Worm (Caenorhabditis elegans): ENCODE results near the gene dhs-22.
A peak's percentile ranks its signal among the peaks of the same experiment; 100 is the strongest.

Gene dhs-22

DNA sequence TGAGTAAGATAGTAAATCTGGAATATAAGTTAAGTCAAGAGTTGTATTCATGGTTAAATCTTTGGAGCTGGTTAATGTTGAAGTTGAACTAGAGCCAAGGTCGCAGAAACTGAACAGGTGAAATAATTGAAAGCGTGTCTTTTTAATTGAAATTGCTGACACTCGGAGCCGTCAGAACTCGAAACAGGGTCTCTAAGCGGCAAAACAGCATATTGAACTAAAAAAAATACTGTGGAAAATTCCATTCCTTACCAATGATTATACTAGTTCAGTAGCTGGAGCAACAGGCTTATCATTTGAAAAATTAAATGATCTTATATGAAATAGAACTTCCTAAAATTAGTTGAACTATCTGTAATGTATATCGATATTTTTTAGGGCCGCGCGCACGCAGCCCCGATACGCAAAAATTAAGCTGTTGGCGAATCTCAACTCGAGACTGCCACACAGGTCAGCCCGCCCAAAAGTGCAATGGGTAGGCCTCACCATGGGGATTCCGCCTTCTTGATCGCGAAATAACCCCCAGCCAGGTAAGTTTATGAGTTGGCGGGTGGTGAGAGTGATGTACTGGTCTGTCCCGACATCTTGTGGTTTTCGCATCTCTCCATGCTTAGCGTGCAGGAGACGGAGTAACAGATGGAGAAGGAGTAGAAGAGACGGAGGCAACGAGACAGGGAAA, 47.1 kb upstream of the dhs-22 start, which contains the start of gene srz-97 (continued):
- TF ChIP-seq tra-1 (GFP tag; IDR thresholded peaks at IDR 0.05) (peak; percentile 40), daf-19 (GFP tag; conservative IDR thresholded peaks at IDR 0.05) (0 out of 2 replicates have a peak, but pooled peaks have one; percentile 29), ZK337.2 (GFP tag; IDR thresholded peaks at IDR 0.05) (0 out of 2 replicates have a peak, but pooled peaks have one; percentile 17), ZK546.5 (tag; optimal IDR thresholded peaks at IDR 0.05) (no peak), nhr-102 (tag; optimal IDR thresholded peaks at IDR 0.05) (peak; percentile 80), nhr-42 (GFP tag; IDR thresholded peaks at IDR 0.05) (peak; percentile 63; the same call in 1 of the 2 replicates), T20F7.1 (GFP tag; optimal IDR thresholded peaks at IDR 0.05) (no peak), snpc-4 (tag; optimal IDR thresholded peaks at IDR 0.05) (peak; percentile 85), aly-2 (tag; optimal IDR thresholded peaks at IDR 0.05) (no peak), fos-1 (tag; optimal IDR thresholded peaks at IDR 0.05) (no peak), ceh-44 (GFP tag; IDR thresholded peaks at IDR 0.05) (0 out of 2 replicates have a peak, but pooled peaks have one; percentile 58), F10B5.3 (tag; optimal IDR thresholded peaks at IDR 0.05) (peak; percentile 37), lin-15B (tag; optimal IDR thresholded peaks at IDR 0.05) (no peak), unc-62 (GFP tag; optimal IDR thresholded peaks at IDR 0.05 in 1 of 2) (peak in 1 of 2 experiments; percentile 24), unc-62 (tag; optimal IDR thresholded peaks at IDR 0.05) (no peak), hlh-30 (tag; optimal IDR thresholded peaks at IDR 0.05; ENCODE audit: insufficient read depth) (peak; percentile 25), mxl-3 (GFP tag; optimal IDR thresholded peaks at IDR 0.05) (peak; percentile 7), nhr-48 (tag; optimal IDR thresholded peaks at IDR 0.05) (peak; percentile 56), D1046.2 (GFP tag; IDR thresholded peaks at IDR 0.05) (no peak), nhr-25 (tag; optimal IDR thresholded peaks at IDR 0.05; ENCODE audit: borderline replicate concordance, insufficient read depth) (peak; percentile 21), dve-1 (tag; optimal IDR thresholded peaks at IDR 0.05; ENCODE audit: insufficient read depth) (peak; percentile 40), cey-2 (tag; optimal IDR thresholded peaks at IDR 0.05; ENCODE audit: borderline replicate concordance, insufficient read depth) (no peak)

DNA sequence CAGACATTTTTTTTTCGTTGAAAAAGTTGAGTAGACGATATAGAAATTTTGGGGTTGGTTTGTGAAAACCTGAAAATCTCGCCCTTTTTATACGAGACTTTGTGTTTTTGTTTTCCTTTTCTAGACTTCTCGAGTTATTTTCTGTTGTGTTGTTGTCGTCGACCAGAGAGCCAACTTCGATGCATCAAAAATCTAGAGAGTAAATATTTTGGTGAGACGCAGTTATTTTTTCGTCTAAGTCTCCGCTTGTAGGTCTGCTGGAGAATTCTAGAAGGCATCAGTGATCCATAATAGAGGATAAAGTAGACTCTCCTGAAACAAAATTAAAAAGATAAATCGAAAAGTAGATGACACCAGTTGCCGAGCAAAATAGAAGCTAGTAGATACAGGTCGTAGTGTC, 43.1 kb upstream of the dhs-22 start, which contains the start of gene F08H9.4:
Gene F08H9.4, minus strand, starts transcription at position 61 of the 400 bp plus-strand sequence.
- TF ChIP-seq daf-16 (GFP tag; optimal IDR thresholded peaks at IDR 0.05), result peak in 1 of 2 experiments; percentile 95
- TF ChIP-seq daf-16 (tag; optimal IDR thresholded peaks at IDR 0.05), result no peak
- TF ChIP-seq zip-11 (GFP tag; IDR thresholded peaks at IDR 0.05), result no peak

DNA sequence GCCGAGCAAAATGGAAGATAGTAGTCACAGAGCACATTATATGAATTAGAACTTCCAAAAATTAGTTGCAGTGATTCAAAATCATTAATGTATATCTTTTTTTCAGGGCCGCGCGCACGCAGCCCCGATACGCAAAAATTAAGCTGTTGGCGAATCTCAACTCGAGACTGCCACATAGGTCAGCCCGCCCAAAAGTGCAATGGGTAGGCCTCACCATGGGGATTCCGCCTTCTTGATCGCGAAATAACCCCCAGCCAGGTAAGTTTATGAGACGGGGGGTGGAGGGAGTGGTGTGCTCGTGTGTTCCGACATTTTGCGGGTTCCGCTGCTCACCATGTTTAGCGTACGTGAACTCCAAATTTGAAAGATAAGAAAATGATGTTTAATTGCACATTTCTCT, 41.8 kb upstream of the dhs-22 start, which contains the start of gene F08H9.3:
Gene F08H9.3, minus strand, starts transcription at position 252 of the 400 bp plus-strand sequence.
- TF ChIP-seq spr-1 (tag; optimal IDR thresholded peaks at IDR 0.05) (peak; percentile 59), set-16 (GFP tag; IDR thresholded peaks at IDR 0.05) (peak; percentile 54), dmd-8 (GFP tag; IDR thresholded peaks at IDR 0.05) (0 out of 2 replicates have a peak, but pooled peaks have one; percentile 38), nhr-41 (GFP tag; IDR thresholded peaks at IDR 0.05) (0 out of 2 replicates have a peak, but pooled peaks have one; percentile 37), hlh-11 (tag; optimal IDR thresholded peaks at IDR 0.05) (peak; percentile 24), dmd-6 (GFP tag; IDR thresholded peaks at IDR 0.05) (peak; percentile 43), snpc-4 (tag; optimal IDR thresholded peaks at IDR 0.05) (peak; percentile 69), saeg-2 (GFP tag; IDR thresholded peaks at IDR 0.05) (0 out of 2 replicates have a peak, but pooled peaks have one; percentile 13), daf-16 (GFP tag; optimal IDR thresholded peaks at IDR 0.05) (peak in 1 of 2 experiments; percentile 60), daf-16 (tag; optimal IDR thresholded peaks at IDR 0.05) (peak; percentile 50), nhr-102 (tag; optimal IDR thresholded peaks at IDR 0.05) (peak; percentile 70), F10B5.3 (tag; optimal IDR thresholded peaks at IDR 0.05) (peak; percentile 28), F49E8.2 (tag; optimal IDR thresholded peaks at IDR 0.05; ENCODE audit: borderline replicate concordance) (peak; percentile 63), hmg-1.1 (GFP tag; IDR thresholded peaks at IDR 0.05) (0 out of 2 replicates have a peak, but pooled peaks have one; percentile 30), dmd-9 (GFP tag; IDR thresholded peaks at IDR 0.05) (0 out of 2 replicates have a peak, but pooled peaks have one; percentile 20), dve-1 (tag; optimal IDR thresholded peaks at IDR 0.05; ENCODE audit: insufficient read depth) (peak; percentile 76), egl-43 (GFP tag; IDR thresholded peaks at IDR 0.05) (peak; percentile 76), mes-2 (tag; optimal IDR thresholded peaks at IDR 0.05; ENCODE audit: poor library complexity, severe bottlenecking) (peak; percentile 24), lin-38 (GFP tag; IDR thresholded peaks at IDR 0.05) (peak; percentile 64), Y48G9A.11 (GFP tag; IDR thresholded peaks at IDR 0.05) (peak; percentile 67), nhr-48 (tag; optimal IDR thresholded peaks at IDR 0.05) (peak; percentile 46), nhr-42 (GFP tag; IDR thresholded peaks at IDR 0.05) (0 out of 2 replicates have a peak, but pooled peaks have one; percentile 30), mdt-29 (GFP tag; IDR thresholded peaks at IDR 0.05) (0 out of 2 replicates have a peak, but pooled peaks have one; percentile 36), php-3 (GFP tag; IDR thresholded peaks at IDR 0.05) (peak; percentile 58; the same call in 1 of the 2 replicates), T26A8.4 (GFP tag; IDR thresholded peaks at IDR 0.05) (peak; percentile 79), madf-5 (GFP tag; IDR thresholded peaks at IDR 0.05) (0 out of 4 replicates have a peak, but pooled peaks of 1 of the 2 experiments have one; percentile 18), ceh-44 (GFP tag; IDR thresholded peaks at IDR 0.05) (peak; percentile 87)

All from whole organism, L4 larva.